Worm (Caenorhabditis elegans): Measurements from ENCODE around the gene F28F9.3.

DNA sequence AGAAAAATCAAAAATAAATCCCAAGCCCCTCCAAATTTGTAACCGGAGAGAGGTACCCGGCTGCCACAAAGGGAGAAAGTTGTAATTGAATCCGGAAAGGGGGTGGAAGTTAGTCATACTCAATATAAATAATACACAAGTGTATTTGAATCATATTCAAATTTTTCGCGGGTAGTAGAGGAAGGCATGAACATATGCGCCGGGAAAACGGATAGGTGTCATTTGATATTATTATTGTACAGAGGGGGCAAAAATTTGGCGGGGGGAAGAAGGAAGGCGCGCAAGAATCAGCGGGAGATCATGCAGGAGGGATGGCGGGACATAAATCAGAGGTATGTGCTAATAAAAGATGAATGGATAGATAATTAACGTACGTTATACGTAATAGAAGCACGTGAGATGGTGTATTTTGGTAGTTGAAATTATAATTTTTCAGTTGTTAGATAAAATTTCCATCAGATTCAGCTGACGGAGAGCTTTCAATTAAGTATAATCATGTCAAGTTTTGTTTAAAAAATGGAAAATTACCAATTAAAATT is at the start of gene F28F9.3:
- TF ChIP-seq ama-1 (optimal IDR thresholded peaks at IDR 0.05) (no peak), F13C5.2 (tag; optimal IDR thresholded peaks at IDR 0.05) (no peak), aly-1 (tag; optimal IDR thresholded peaks at IDR 0.05) (no peak), flt-1 (GFP tag; IDR thresholded peaks at IDR 0.05) (no peak), ets-7 (tag; optimal IDR thresholded peaks at IDR 0.05) (no peak), tbx-37 (GFP tag; conservative IDR thresholded peaks at IDR 0.05) (no peak), ceh-36 (tag; optimal IDR thresholded peaks at IDR 0.05) (no peak), hnd-1 (tag; optimal IDR thresholded peaks at IDR 0.05) (no peak), tra-4 (tag; optimal IDR thresholded peaks at IDR 0.05) (no peak)
